Fruit fly (Drosophila melanogaster): ENCODE measurements around the gene Nepl4.

Gene Nepl4

dm6 chr2L:6356134-6356533 lies 11.5 kb upstream of the Nepl4 start:
- no peak for TF ChIP-seq net (GFP tag; optimal IDR thresholded peaks at IDR 0.05)
- TF ChIP-seq dac (GFP tag; optimal IDR thresholded peaks at IDR 0.05): no peak
- no peak for TF ChIP-seq CG11762 (GFP tag; optimal IDR thresholded peaks at IDR 0.05; ENCODE audit: insufficient read depth)

DNA sequence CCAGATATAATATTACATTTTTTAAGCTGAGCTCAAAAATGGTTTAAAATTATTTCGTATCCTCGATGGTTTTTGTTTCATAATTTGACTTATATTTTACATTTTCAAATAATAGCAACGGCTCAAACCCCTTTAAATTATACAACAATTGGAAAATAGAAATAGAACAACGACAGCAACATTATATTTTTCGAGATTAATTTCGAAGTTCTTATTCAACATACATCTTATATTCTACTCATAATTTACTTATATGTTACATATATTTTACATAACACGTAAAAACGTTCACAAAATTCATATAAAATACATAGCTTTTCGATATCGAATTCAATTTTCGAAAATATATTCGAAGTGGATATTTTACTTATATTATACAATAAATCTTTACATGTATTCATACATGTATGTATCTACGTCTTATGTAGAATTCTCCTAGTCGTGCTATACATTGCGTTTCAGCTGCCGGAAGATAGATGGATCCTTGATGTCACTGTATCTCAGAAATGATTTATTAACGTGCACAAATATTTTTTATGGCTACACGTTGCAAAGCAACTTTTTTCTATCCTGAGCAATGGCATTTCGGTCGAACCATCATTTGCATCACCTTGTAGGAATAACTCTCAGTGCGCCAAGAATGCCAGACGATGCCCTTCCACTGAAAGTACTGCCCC lies 10.9 kb upstream of the Nepl4 start:
- peak; percentile 5 for TF ChIP-seq topi (GFP tag; optimal IDR thresholded peaks at IDR 0.05)
- no peak for TF ChIP-seq CG8319 (GFP tag; optimal IDR thresholded peaks at IDR 0.05)
- no peak for TF ChIP-seq CG6808 (GFP tag; optimal IDR thresholded peaks at IDR 0.05)
- no peak for TF ChIP-seq spab (GFP tag; optimal IDR thresholded peaks at IDR 0.05)
- peak in 1 of 2 experiments; percentile 1 for TF ChIP-seq salr (GFP tag; optimal IDR thresholded peaks at IDR 0.05)
- no peak for TF ChIP-seq dsx (GFP tag; optimal IDR thresholded peaks at IDR 0.05; ENCODE audit: poor library complexity, severe bottlenecking)
- TF ChIP-seq pdm3 (GFP tag; optimal IDR thresholded peaks at IDR 0.05): no peak
- TF ChIP-seq CG8119 (GFP tag; IDR thresholded peaks at IDR 0.05): no peak
- peak in 1 of 2 experiments; percentile 3 for TF ChIP-seq ss (GFP tag; optimal IDR thresholded peaks at IDR 0.05)
- no peak for TF ChIP-seq CG34406 (GFP tag; optimal IDR thresholded peaks at IDR 0.05)
- no peak for TF ChIP-seq OdsH (GFP tag; optimal IDR thresholded peaks at IDR 0.05)
- no peak for TF ChIP-seq Ets96B (tag; optimal IDR thresholded peaks at IDR 0.05)
- TF ChIP-seq Eip78C (GFP tag): peak; percentile 74
- TF ChIP-seq svp (GFP tag): peak; percentile 30
- TF ChIP-seq CG15336 (GFP tag; IDR thresholded peaks at IDR 0.05): 0 out of 2 replicates have a peak, but pooled peaks have one; percentile 10
- TF ChIP-seq fd59A (GFP tag; optimal IDR thresholded peaks at IDR 0.05): no peak
- TF ChIP-seq CG8632 (GFP tag; optimal IDR thresholded peaks at IDR 0.05): no peak
- no peak for TF ChIP-seq net (GFP tag; optimal IDR thresholded peaks at IDR 0.05)
- no peak for TF ChIP-seq Eip75B (GFP tag; optimal IDR thresholded peaks at IDR 0.05)
- no peak for TF ChIP-seq CG11762 (GFP tag; optimal IDR thresholded peaks at IDR 0.05; ENCODE audit: insufficient read depth)
- no peak for TF ChIP-seq Sox14 (GFP tag; optimal IDR thresholded peaks at IDR 0.05)
- peak; percentile 60 for TF ChIP-seq CG3919 (GFP tag; optimal IDR thresholded peaks at IDR 0.05)
- peak; percentile 29 for TF ChIP-seq Hr4 (GFP tag; optimal IDR thresholded peaks at IDR 0.05)
- no peak for TF ChIP-seq fd85E (GFP tag; optimal IDR thresholded peaks at IDR 0.05)

DNA sequence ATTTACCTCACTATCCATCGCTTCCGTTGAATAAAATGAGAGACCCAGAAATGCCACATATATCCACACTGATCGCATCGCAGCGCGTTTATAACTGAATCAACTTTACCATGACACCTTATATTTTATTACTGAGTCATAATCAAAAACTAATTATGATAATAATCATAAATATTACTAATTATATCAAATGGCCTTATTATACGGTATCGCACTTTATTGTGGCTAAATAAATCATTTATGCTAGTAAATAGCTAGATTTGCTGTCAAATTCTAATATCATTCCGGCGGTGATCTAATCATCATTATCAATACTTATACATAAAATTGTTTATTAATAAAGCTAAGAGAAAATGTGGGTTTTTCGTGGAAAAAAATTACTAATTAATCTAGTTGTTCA lies 9.5 kb upstream of the Nepl4 start, which contains the start of gene CG9500:
TSS of gene CG9500 (minus strand) at position 101 of the 400 bp plus-strand sequence.
- TF ChIP-seq Lpt (GFP tag; optimal IDR thresholded peaks at IDR 0.05) (no peak), Gug (GFP tag; IDR thresholded peaks at IDR 0.05) (no peak), dsx (GFP tag; optimal IDR thresholded peaks at IDR 0.05; ENCODE audit: poor library complexity, severe bottlenecking) (no peak), Ets96B (tag; optimal IDR thresholded peaks at IDR 0.05) (no peak), spab (GFP tag; optimal IDR thresholded peaks at IDR 0.05) (no peak), Blimp-1 (GFP tag; optimal IDR thresholded peaks at IDR 0.05) (no peak)

DNA sequence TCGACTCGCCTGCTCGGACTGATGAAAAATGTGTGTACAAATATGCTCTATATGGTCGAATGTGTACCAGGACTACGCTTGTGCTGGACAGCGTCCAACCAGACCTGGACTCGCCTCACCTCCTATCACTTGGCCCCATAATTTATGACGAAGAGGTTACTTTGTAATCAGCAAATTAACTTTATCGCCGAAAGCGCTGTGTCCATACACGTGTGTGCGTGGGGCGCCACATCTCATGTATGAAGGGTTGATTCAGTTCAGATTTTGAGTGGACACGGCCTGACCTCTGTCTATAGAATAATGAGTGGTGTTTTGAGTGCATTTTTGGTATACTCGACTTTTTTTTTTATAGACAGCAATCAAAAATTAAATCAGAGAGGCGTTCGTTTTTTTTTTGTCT lies 7.6 kb upstream of the Nepl4 start:
- TF ChIP-seq svp (GFP tag) (peak; percentile 88), Met (GFP tag; optimal IDR thresholded peaks at IDR 0.05) (no peak)

- TF ChIP-seq salr (GFP tag; optimal IDR thresholded peaks at IDR 0.05) (no peak), svp (GFP tag) (peak; percentile 65), CG1621 (tag; optimal IDR thresholded peaks at IDR 0.05) (peak; percentile 21)
Measured at dm6 chr2L:6366924-6367323, 758 bp upstream of the Nepl4 start.

DNA sequence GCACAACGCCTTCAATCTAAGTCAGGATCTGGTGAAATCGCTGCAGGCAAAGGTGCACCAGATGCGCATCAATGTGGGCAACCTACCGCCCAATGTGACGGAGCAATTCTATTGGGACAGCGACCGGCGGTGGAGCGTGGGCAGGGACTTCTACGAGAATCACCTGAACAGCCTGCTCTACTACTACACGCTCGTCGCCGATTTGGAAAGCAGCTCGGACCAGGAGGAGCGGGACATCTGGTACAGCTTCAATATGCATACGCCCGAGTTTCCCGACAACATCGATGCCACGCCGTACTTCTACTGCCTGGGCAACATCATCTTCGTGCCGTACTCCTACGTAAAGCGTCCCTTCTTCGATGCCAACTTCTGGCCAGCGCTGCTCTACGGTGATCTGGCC lies 1.6 kb downstream of the Nepl4 start:
- TF ChIP-seq svp (GFP tag) (peak; percentile 5), Smox (GFP tag; optimal IDR thresholded peaks at IDR 0.05) (no peak), fd59A (GFP tag; optimal IDR thresholded peaks at IDR 0.05) (no peak)
